Worm (Caenorhabditis elegans) whole organism, young adult: Measurements from ENCODE around the gene atl-1.
A peak's percentile ranks its signal among the peaks of the same experiment; 100 is the strongest.

Source experiments
- B0019.2 ChIP-seq: fragments of 200-800 bp; sonication (Bioruptor generic); conservative IDR thresholded peaks from 2 replicates; pipeline ENCODE4 v1.3.6; 2022; ENCODE audit warnings: missing genetic modification reagents, missing genetic modification characterization, missing compliant biosample characterization
- D2030.7 ChIP-seq: fragments of 200-800 bp; sonication (Bioruptor generic); IDR thresholded peaks from 2 replicates; pipeline ENCODE4 v1.3.6; 2022; ENCODE audit warnings: missing genetic modification reagents, missing genetic modification characterization, missing compliant biosample characterization
- F10E7.11 ChIP-seq: sonication (generic microtip); optimal IDR thresholded peaks from 2 replicates; lab custom pipeline; 2017; ENCODE audit warnings: mild to moderate bottlenecking, missing genetic modification characterization, moderate library complexity, missing compliant biosample characterization
- F33H1.4 ChIP-seq: fragments of 200-800 bp; sonication (Bioruptor generic); IDR thresholded peaks from 2 replicates; pipeline ENCODE4 v1.3.6; 2022; ENCODE audit warnings: missing genetic modification reagents, missing genetic modification characterization, missing compliant biosample characterization
- F52B5.7 ChIP-seq: sonication (generic microtip); optimal IDR thresholded peaks from 2 replicates; lab custom pipeline; 2016; ENCODE audit warnings: mild to moderate bottlenecking, missing genetic modification characterization, missing compliant biosample characterization
- F55B11.4 ChIP-seq: sonication (generic microtip); optimal IDR thresholded peaks from 2 replicates; lab custom pipeline; 2016; ENCODE audit warnings: missing compliant biosample characterization, missing genetic modification characterization, borderline replicate concordance; ENCODE audit not compliant: insufficient read depth
- K11D2.4 ChIP-seq: fragments of 200-800 bp; sonication (Bioruptor generic); IDR thresholded peaks from 2 replicates; pipeline ENCODE4 v1.3.6; 2022; ENCODE audit warnings: missing genetic modification reagents, missing genetic modification characterization, missing compliant biosample characterization
- T26A5.8 ChIP-seq: sonication (generic microtip); optimal IDR thresholded peaks from 2 replicates; lab custom pipeline; 2016; ENCODE audit warnings: missing genetic modification characterization, missing compliant biosample characterization
- Y79H2A.3 ChIP-seq: fragments of 200-800 bp; sonication (Bioruptor generic); conservative IDR thresholded peaks from 2 replicates; pipeline ENCODE4 v1.3.6; 2022; ENCODE audit warnings: missing genetic modification reagents, missing genetic modification characterization, missing compliant biosample characterization
- Y95B8A.8 ChIP-seq: fragments of 200-800 bp; sonication (Bioruptor generic); IDR thresholded peaks from 2 replicates; pipeline ENCODE4 v1.3.6; 2022; ENCODE audit warnings: missing genetic modification reagents, missing genetic modification characterization, missing compliant biosample characterization
- atf-7 ChIP-seq: sonication (generic microtip); optimal IDR thresholded peaks from 2 replicates; lab custom pipeline; 2017; ENCODE audit warnings: mild to moderate bottlenecking, missing genetic modification characterization, missing compliant biosample characterization
- attf-3 ChIP-seq: fragments of 200-800 bp; sonication (Bioruptor generic); conservative IDR thresholded peaks from 2 replicates; pipeline ENCODE4 v1.3.6; 2022; ENCODE audit warnings: missing genetic modification reagents, missing genetic modification characterization, missing compliant biosample characterization
- cebp-1 ChIP-seq, 2 experiments: fragments of 200-800 bp in 1 of 2; sonication (Bioruptor generic) in 1 of 2; sonication (generic microtip) in 1 of 2; IDR thresholded peaks in 1 of 2; optimal IDR thresholded peaks in 1 of 2; 2 replicates each; pipeline versions ENCODE4 v1.3.6 to Lab custom; 2017 to 2022; ENCODE audit warnings: missing compliant biosample characterization in 2 of 2, missing genetic modification characterization in 2 of 2, mild to moderate bottlenecking in 1 of 2, missing genetic modification reagents in 1 of 2, moderate library complexity in 1 of 2
- ceh-27 ChIP-seq: fragments of 200-800 bp; sonication (Bioruptor generic); optimal IDR thresholded peaks from 2 replicates; lab custom pipeline; 2018; ENCODE audit warnings: mild to moderate bottlenecking, missing genetic modification characterization, moderate library complexity, missing compliant biosample characterization
- ceh-79 ChIP-seq: sonication (generic microtip); optimal IDR thresholded peaks from 2 replicates; lab custom pipeline; 2017; ENCODE audit warnings: mild to moderate bottlenecking, missing genetic modification characterization, missing compliant biosample characterization
- chd-7 ChIP-seq: sonication (generic microtip); optimal IDR thresholded peaks from 2 replicates; lab custom pipeline; 2016; ENCODE audit warnings: mild to moderate bottlenecking, missing genetic modification characterization, moderate library complexity, missing compliant biosample characterization
- dox-1 ChIP-seq: fragments of 200-800 bp; sonication (Bioruptor generic); IDR thresholded peaks from 2 replicates; pipeline ENCODE4 v1.3.6; 2022; ENCODE audit warnings: missing genetic modification reagents, missing genetic modification characterization, missing compliant biosample characterization
- egl-18 ChIP-seq: fragments of 200-800 bp; sonication (Bioruptor generic); IDR thresholded peaks from 2 replicates; pipeline ENCODE4 v1.3.6; 2022; ENCODE audit warnings: missing genetic modification reagents, missing genetic modification characterization, missing compliant biosample characterization
- egl-44 ChIP-seq: fragments of 200-800 bp; sonication (Bioruptor generic); IDR thresholded peaks from 2 replicates; pipeline ENCODE4 v1.3.6; 2022; ENCODE audit warnings: missing genetic modification reagents, missing genetic modification characterization, missing compliant biosample characterization
- egrh-3 ChIP-seq: fragments of 200-800 bp; sonication (Bioruptor generic); IDR thresholded peaks from 2 replicates; pipeline ENCODE4 v1.3.6; 2022; ENCODE audit warnings: missing genetic modification reagents, missing genetic modification characterization, missing compliant biosample characterization
- hlh-26 ChIP-seq: fragments of 200-800 bp; sonication (Bioruptor generic); conservative IDR thresholded peaks from 2 replicates; pipeline ENCODE4 v1.3.6; 2022; ENCODE audit warnings: missing genetic modification reagents, missing genetic modification characterization, missing compliant biosample characterization
- hmg-1.2 ChIP-seq: fragments of 200-800 bp; sonication (Bioruptor generic); IDR thresholded peaks from 2 replicates; pipeline ENCODE4 v1.3.6; 2022; ENCODE audit warnings: missing genetic modification reagents, missing genetic modification characterization, missing compliant biosample characterization
- let-607 ChIP-seq, 2 experiments: fragments of 200-800 bp in 1 of 2; sonication (Bioruptor generic) in 1 of 2; sonication (generic microtip) in 1 of 2; optimal IDR thresholded peaks; 2 replicates each; lab custom pipeline; 2016 to 2018; ENCODE audit warnings: mild to moderate bottlenecking in 2 of 2, missing compliant biosample characterization in 2 of 2, missing genetic modification characterization in 2 of 2, moderate library complexity in 2 of 2, missing genotype in 1 of 2
- lin-26 ChIP-seq: fragments of 200-800 bp; sonication (Bioruptor generic); IDR thresholded peaks from 2 replicates; pipeline ENCODE4 v1.3.6; 2022; ENCODE audit warnings: missing genetic modification reagents, missing genetic modification characterization, missing compliant biosample characterization
- lin-40 ChIP-seq: sonication (generic microtip); optimal IDR thresholded peaks from 2 replicates; lab custom pipeline; 2016; ENCODE audit warnings: missing genetic modification characterization, mild to moderate bottlenecking, missing compliant biosample characterization, missing genotype, missing genetic modification reagents
- lir-1 ChIP-seq: fragments of 200-800 bp; sonication (Bioruptor generic); conservative IDR thresholded peaks from 2 replicates; pipeline ENCODE4 v1.3.6; 2022; ENCODE audit warnings: missing genetic modification reagents, missing genetic modification characterization, missing compliant biosample characterization
- lsl-1 ChIP-seq: fragments of 200-800 bp; sonication (Bioruptor generic); optimal IDR thresholded peaks from 2 replicates; lab custom pipeline; 2018; ENCODE audit warnings: mild to moderate bottlenecking, missing genetic modification characterization, moderate library complexity, missing compliant biosample characterization
- madf-10 ChIP-seq: sonication (generic microtip); optimal IDR thresholded peaks from 2 replicates; lab custom pipeline; 2016; ENCODE audit warnings: mild to moderate bottlenecking, missing genetic modification characterization, missing compliant biosample characterization
- madf-8 ChIP-seq: fragments of 200-800 bp; sonication (Bioruptor generic); conservative IDR thresholded peaks from 2 replicates; pipeline ENCODE4 v1.3.6; 2022; ENCODE audit warnings: missing genetic modification reagents, missing genetic modification characterization, missing compliant biosample characterization
- nfyb-1 ChIP-seq: fragments of 200-800 bp; sonication (Bioruptor generic); IDR thresholded peaks from 2 replicates; pipeline ENCODE4 v1.3.6; 2022; ENCODE audit warnings: missing genetic modification reagents, missing genetic modification characterization, missing compliant biosample characterization
- nhr-179 ChIP-seq: sonication (generic microtip); optimal IDR thresholded peaks from 2 replicates; lab custom pipeline; 2016; ENCODE audit warnings: mild to moderate bottlenecking, missing genetic modification characterization, missing compliant biosample characterization
- nhr-90 ChIP-seq: sonication (generic microtip); optimal IDR thresholded peaks from 2 replicates; lab custom pipeline; 2016; ENCODE audit warnings: missing genotype, mild to moderate bottlenecking, missing genetic modification characterization, missing compliant biosample characterization
- pbrm-1 ChIP-seq: fragments of 200-800 bp; sonication (Bioruptor generic); IDR thresholded peaks from 2 replicates; pipeline ENCODE4 v1.3.6; 2022; ENCODE audit warnings: missing genetic modification reagents, missing genetic modification characterization, missing compliant biosample characterization
- rcor-1 ChIP-seq: fragments of 200-800 bp; sonication (Bioruptor generic); IDR thresholded peaks from 2 replicates; pipeline ENCODE4 v1.3.6; 2022; ENCODE audit warnings: missing genetic modification reagents, missing genetic modification characterization, missing compliant biosample characterization
- rec-8 ChIP-seq, 2 experiments: sonication (generic microtip); optimal IDR thresholded peaks; 2 replicates each; lab custom pipeline; 2016; ENCODE audit warnings: mild to moderate bottlenecking in 2 of 2, missing genetic modification characterization in 2 of 2, missing genetic modification reagents in 2 of 2, missing genotype in 2 of 2, missing biosample characterization in 1 of 2, missing compliant biosample characterization in 1 of 2, moderate library complexity in 1 of 2
- sea-2 ChIP-seq: fragments of 200-800 bp; sonication (Bioruptor generic); IDR thresholded peaks from 2 replicates; pipeline ENCODE4 v1.3.6; 2022; ENCODE audit warnings: missing genetic modification characterization, missing compliant biosample characterization
- sptf-2 ChIP-seq: fragments of 200-800 bp; sonication (Bioruptor generic); optimal IDR thresholded peaks from 2 replicates; lab custom pipeline; 2018; ENCODE audit warnings: mild to moderate bottlenecking, missing genetic modification characterization, missing compliant biosample characterization
- zfh-2 ChIP-seq: fragments of 200-800 bp; sonication (Bioruptor generic); conservative IDR thresholded peaks from 2 replicates; pipeline ENCODE4 v1.3.6; 2022; ENCODE audit warnings: missing genetic modification reagents, missing genetic modification characterization, missing compliant biosample characterization
- ztf-18 ChIP-seq: sonication (generic microtip); optimal IDR thresholded peaks from 2 replicates; lab custom pipeline; 2016; ENCODE audit warnings: missing genotype, mild to moderate bottlenecking, missing genetic modification characterization, missing compliant biosample characterization
- ztf-25 ChIP-seq: fragments of 200-800 bp; sonication (Bioruptor generic); IDR thresholded peaks from 2 replicates; pipeline ENCODE4 v1.3.6; 2022; ENCODE audit warnings: missing genetic modification reagents, missing genetic modification characterization, missing compliant biosample characterization
- ztf-6 ChIP-seq: fragments of 200-800 bp; sonication (Bioruptor generic); IDR thresholded peaks from 2 replicates; pipeline ENCODE4 v1.3.6; 2022; ENCODE audit warnings: missing genetic modification reagents, missing genetic modification characterization, missing compliant biosample characterization

The atl-1 gene

ce11 chrV:9619850-9620249 lies 25.5 kb downstream of the atl-1 start, which contains the start of gene idpc-6:
TSS of gene idpc-6 (plus strand) at chrV:9620150.
- TF ChIP-seq rec-8 (tag; optimal IDR thresholded peaks at IDR 0.05; lab: Kevin White, UChicago) (no peak), F10E7.11 (tag; lab: Kevin White, UChicago) (no peak), sea-2 (GFP tag; lab: Robert Waterston, UW) (no peak), Y79H2A.3 (GFP tag; lab: Robert Waterston, UW) (no peak), F55B11.4 (no peak), egl-18 (GFP tag; lab: Robert Waterston, UW) (no peak), ztf-6 (no peak), F33H1.4 (no peak), nhr-179 (no peak), ztf-18 (tag; lab: Kevin White, UChicago) (no peak), chd-7 (tag; lab: Kevin White, UChicago) (no peak), nfyb-1 (GFP tag; lab: Robert Waterston, UW) (no peak), T26A5.8 (tag; lab: Kevin White, UChicago) (no peak), atf-7 (tag; lab: Kevin White, UChicago) (no peak), D2030.7 (no peak), madf-8 (GFP tag; lab: Robert Waterston, UW) (no peak), lsl-1 (GFP tag; lab: Kevin White, UChicago) (no peak)

ce11 chrV:9618919-9619318 lies 26.5 kb downstream of the atl-1 start, which contains the start of gene idpc-7:
TSS of gene idpc-7 (minus strand) at chrV:9619019.
- no peak for TF ChIP-seq dox-1 (GFP tag; lab: Robert Waterston, UW)
- TF ChIP-seq, all 124 proteins: peak for 0

ce11 chrV:9618420-9618819 lies 27.0 kb downstream of the atl-1 start:
- TF ChIP-seq hmg-1.2 (GFP tag; lab: Robert Waterston, UW), result no peak
- no peak for TF ChIP-seq cebp-1 (GFP tag; IDR thresholded peaks at IDR 0.05; lab: Robert Waterston, UW)
- no peak for TF ChIP-seq cebp-1 (tag; optimal IDR thresholded peaks at IDR 0.05; lab: Kevin White, UChicago)
- TF ChIP-seq zfh-2 (GFP tag; lab: Robert Waterston, UW), result peak; percentile 96
- no peak for TF ChIP-seq lir-1 (GFP tag; lab: Robert Waterston, UW)
- TF ChIP-seq F52B5.7, result peak; percentile 18
- no peak for TF ChIP-seq let-607 (tag; optimal IDR thresholded peaks at IDR 0.05; lab: Kevin White, UChicago)
- TF ChIP-seq ztf-25, result no peak
- no peak for TF ChIP-seq hlh-26 (GFP tag; lab: Robert Waterston, UW)
- TF ChIP-seq rcor-1 (GFP tag; lab: Robert Waterston, UW), result no peak
- TF ChIP-seq lin-26 (GFP tag; lab: Robert Waterston, UW), result peak; percentile 53; the same call in 1 of the 2 replicates
- TF ChIP-seq chd-7 (tag; lab: Kevin White, UChicago), result peak; percentile 40
- no peak for TF ChIP-seq Y95B8A.8 (GFP tag; lab: Robert Waterston, UW)
- peak; percentile 92 for TF ChIP-seq egrh-3 (GFP tag; lab: Robert Waterston, UW)
- TF ChIP-seq egl-18 (GFP tag; lab: Robert Waterston, UW), result 0 out of 2 replicates have a peak, but pooled peaks have one; percentile 38

- TF ChIP-seq chd-7 (tag; lab: Kevin White, UChicago) (no peak), attf-3 (GFP tag; lab: Robert Waterston, UW) (no peak), pbrm-1 (no peak), B0019.2 (GFP tag; lab: Robert Waterston, UW) (no peak), madf-10 (tag; lab: Kevin White, UChicago) (no peak), F10E7.11 (tag; lab: Kevin White, UChicago) (no peak), egrh-3 (GFP tag; lab: Robert Waterston, UW) (no peak), rcor-1 (GFP tag; lab: Robert Waterston, UW) (no peak), ceh-79 (tag; lab: Kevin White, UChicago) (no peak), lsl-1 (GFP tag; lab: Kevin White, UChicago) (no peak), sptf-2 (GFP tag; lab: Kevin White, UChicago) (no peak), K11D2.4 (GFP tag; lab: Robert Waterston, UW) (no peak), ceh-27 (GFP tag; lab: Kevin White, UChicago) (no peak), egl-44 (GFP tag; lab: Robert Waterston, UW) (no peak), nhr-90 (no peak), lin-40 (tag; lab: Kevin White, UChicago) (no peak)
These were observed 28.7 kb downstream of the atl-1 start for ce11 chrV:9616687-9617086.
